Worm (Caenorhabditis elegans) whole organism, late embryonic: ENCODE measurements around the gene mdt-29.

ENCODE experiments used
- ama-1 ChIP-seq: fragments of 150-350 bp; optimal IDR thresholded peaks from 2 replicates; lab custom pipeline; 2014
- dve-1 ChIP-seq: sonication (generic microtip); optimal IDR thresholded peaks from 2 replicates; lab custom pipeline; 2017; ENCODE audit warnings: antibody characterized with exemption, mild to moderate bottlenecking, missing genetic modification characterization, missing compliant biosample characterization

DNA sequence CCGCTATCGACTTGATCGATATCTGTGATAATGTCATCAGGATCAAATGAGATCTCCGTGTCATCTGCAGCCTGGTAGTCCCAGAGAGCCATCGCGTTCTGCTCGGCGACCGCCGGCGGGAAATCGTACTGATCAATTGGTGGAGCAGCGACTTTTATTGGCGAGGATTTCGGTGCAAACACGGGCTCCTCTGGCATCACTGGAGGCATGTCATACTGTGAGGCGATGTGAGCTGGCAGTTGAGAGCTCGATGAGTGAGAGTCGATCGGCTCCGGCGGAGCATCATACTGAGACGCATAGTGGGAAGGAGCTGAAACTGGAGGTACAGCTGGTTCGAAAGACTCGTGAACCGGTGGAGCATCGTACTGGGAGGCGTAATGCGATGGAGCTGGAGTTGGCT, 13.3 kb upstream of the mdt-29 start:
- no peak for TF ChIP-seq dve-1 (tag; lab: Kevin White, UChicago)
- no peak for TF ChIP-seq ama-1
